Worm (Caenorhabditis elegans) whole organism, mixed stage, embryonic: ENCODE results near the gene spin-3.

Experiments used
- ceh-39 ChIP-seq: fragments of 150-350 bp; optimal IDR thresholded peaks from 2 replicates; lab custom pipeline; 2014; ENCODE audit warnings: missing biosample characterization, missing genetic modification characterization
- elt-3 ChIP-seq: fragments of 150-350 bp; optimal IDR thresholded peaks from 2 replicates; lab custom pipeline; 2014; ENCODE audit warnings: missing biosample characterization, missing genetic modification characterization
- lin-13 ChIP-seq: fragments of 150-350 bp; optimal IDR thresholded peaks from 2 replicates; lab custom pipeline; 2014; ENCODE audit warnings: missing biosample characterization, missing genetic modification characterization

DNA sequence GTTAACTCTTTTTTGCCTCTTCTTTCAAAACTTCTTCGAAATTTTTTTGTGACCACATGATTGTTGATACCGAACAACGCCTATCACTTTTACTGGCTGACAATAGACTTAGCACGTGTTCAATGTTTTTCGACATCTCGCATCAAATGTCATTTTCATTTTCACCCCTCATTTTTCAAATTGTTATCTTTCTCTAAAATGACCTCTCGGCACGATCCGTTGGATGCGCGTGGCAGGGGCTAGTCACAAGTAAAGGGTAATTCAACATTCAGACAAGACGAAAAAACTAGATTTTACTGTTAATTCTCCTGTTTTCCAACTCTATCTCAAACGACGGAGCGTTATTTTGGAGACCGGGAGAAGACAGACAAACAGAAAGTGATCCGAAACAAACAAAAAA lies 16.6 kb upstream of the spin-3 start, which contains the start of gene F17H10.2:
- no peak for TF ChIP-seq ceh-39 (tag; lab: Kevin White, UChicago)
- TF ChIP-seq elt-3 (tag; lab: Kevin White, UChicago): no peak
- no peak for TF ChIP-seq lin-13 (tag; lab: Kevin White, UChicago)
